Fruit fly (Drosophila melanogaster) whole organism, prepupa: ENCODE results near the gene Sec16.

Experiments used
- CG11294 ChIP-seq: fragments of 200-800 bp; sonication (Bioruptor generic); IDR thresholded peaks from 2 replicates; pipeline ENCODE4 v1.3.6; 2022; ENCODE audit warnings: missing biosample characterization, missing genetic modification characterization
- CG34406 ChIP-seq: fragments of 200-800 bp; sonication (Bioruptor generic); optimal IDR thresholded peaks from 3 replicates; lab custom pipeline; 2016; ENCODE audit warnings: missing biosample characterization, missing genetic modification characterization
- CG6163 ChIP-seq: fragments of 200-800 bp; sonication (Bioruptor generic); IDR thresholded peaks from 3 replicates; pipeline ENCODE4 v1.3.6; 2022; ENCODE audit warnings: missing biosample characterization, missing genetic modification characterization
- CG6792 ChIP-seq: fragments of 200-800 bp; sonication (Bioruptor generic); optimal IDR thresholded peaks from 3 replicates; lab custom pipeline; 2016; ENCODE audit warnings: missing biosample characterization, missing genetic modification characterization
- CG8319 ChIP-seq: fragments of 200-800 bp; sonication (Bioruptor generic); optimal IDR thresholded peaks from 3 replicates; lab custom pipeline; 2016; ENCODE audit warnings: missing biosample characterization, missing genetic modification characterization
- Eip75B ChIP-seq: fragments of 200-800 bp; sonication (Bioruptor generic); optimal IDR thresholded peaks from 3 replicates; lab custom pipeline; 2016; ENCODE audit warnings: missing biosample characterization, missing genetic modification characterization
- Eip93F ChIP-seq: fragments of 200-800 bp; sonication (Bioruptor generic); optimal IDR thresholded peaks from 2 replicates; lab custom pipeline; 2016; ENCODE audit warnings: missing biosample characterization, mild to moderate bottlenecking, missing genetic modification characterization
- Hr39 ChIP-seq: fragments of 200-800 bp; sonication (Bioruptor generic); optimal IDR thresholded peaks from 2 replicates; lab custom pipeline; 2016; ENCODE audit warnings: missing biosample characterization, missing genetic modification characterization
- Hr4 ChIP-seq: fragments of 200-800 bp; sonication (Bioruptor generic); optimal IDR thresholded peaks from 3 replicates; lab custom pipeline; 2016; ENCODE audit warnings: missing biosample characterization, missing genetic modification characterization
- Sox102F ChIP-seq: fragments of 200-800 bp; sonication (Bioruptor generic); optimal IDR thresholded peaks from 2 replicates; lab custom pipeline; 2016; ENCODE audit warnings: missing biosample characterization, mild to moderate bottlenecking, missing genetic modification characterization
- Sox14 ChIP-seq: fragments of 200-800 bp; sonication (Bioruptor generic); optimal IDR thresholded peaks from 3 replicates; lab custom pipeline; 2016; ENCODE audit warnings: missing biosample characterization, missing genetic modification characterization
- esn ChIP-seq: fragments of 200-800 bp; sonication (Bioruptor generic); optimal IDR thresholded peaks from 2 replicates; lab custom pipeline; 2016; ENCODE audit warnings: missing biosample characterization, mild to moderate bottlenecking, missing genetic modification characterization, moderate library complexity

DNA sequence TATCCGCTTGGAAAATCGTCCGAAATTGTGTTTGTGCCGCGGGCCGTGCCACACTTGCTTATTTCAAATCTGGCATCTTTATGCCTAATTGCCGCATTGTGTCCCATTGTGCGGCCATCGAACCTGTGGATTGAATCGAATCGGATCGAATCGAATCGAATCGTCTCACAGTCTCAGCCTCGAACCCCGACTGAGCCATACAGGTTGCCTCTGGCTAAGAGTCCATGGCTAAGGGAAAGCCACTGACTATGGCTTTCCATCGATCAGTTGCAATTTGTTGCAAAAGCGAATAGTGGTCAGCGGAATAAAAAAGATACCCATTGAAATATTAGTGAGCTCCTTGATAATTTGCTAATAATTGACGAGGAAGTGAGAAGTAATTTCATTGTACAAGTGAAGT lies 28.1 kb downstream of the Sec16 start, which contains the start of gene CG15728:
- TF ChIP-seq Sox102F (GFP tag; lab: Kevin White, UChicago) (no peak), CG11294 (GFP tag; lab: Robert Waterston, UW) (no peak), CG6163 (GFP tag; lab: Robert Waterston, UW) (no peak), CG6792 (GFP tag; lab: Kevin White, UChicago) (no peak), Sox14 (GFP tag; lab: Kevin White, UChicago) (no peak), CG8319 (GFP tag; lab: Kevin White, UChicago) (no peak), Eip93F (GFP tag; lab: Kevin White, UChicago) (no peak), Eip75B (GFP tag; lab: Kevin White, UChicago) (no peak), esn (GFP tag; lab: Kevin White, UChicago) (no peak), Hr39 (GFP tag; lab: Kevin White, UChicago) (no peak), CG34406 (GFP tag; lab: Kevin White, UChicago) (no peak), Hr4 (GFP tag; lab: Kevin White, UChicago) (no peak)
